Worm (Caenorhabditis elegans): ENCODE measurements around the gene K07F5.15.

Gene K07F5.15

DNA sequence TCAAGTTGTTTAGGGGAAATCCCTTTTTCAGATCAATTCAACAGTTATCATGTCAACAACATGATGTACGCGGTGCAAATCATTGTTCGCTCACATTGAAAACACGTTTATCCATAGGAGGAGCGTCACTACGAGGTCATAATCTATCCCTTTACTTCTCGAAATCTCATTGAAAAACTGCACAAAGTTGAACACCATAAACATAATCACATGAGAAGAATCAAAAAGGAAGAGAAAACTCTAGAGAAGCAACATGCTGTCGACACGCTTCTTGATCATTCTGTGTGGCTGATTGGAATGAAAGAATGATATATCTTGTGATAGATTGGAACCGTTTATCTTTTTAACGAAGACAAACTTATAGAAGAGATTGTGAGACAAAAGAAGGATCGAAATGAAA is 3.0 kb downstream of the K07F5.15 start (continued):
- TF ChIP-seq hrde-1 (tag; optimal IDR thresholded peaks at IDR 0.05; ENCODE audit: borderline replicate concordance) (no peak), let-526 (GFP tag; IDR thresholded peaks at IDR 0.05) (no peak), F57A8.1 (GFP tag; optimal IDR thresholded peaks at IDR 0.05) (no peak), gei-17 (GFP tag; optimal IDR thresholded peaks at IDR 0.05) (no peak), bed-1 (GFP tag; IDR thresholded peaks at IDR 0.05) (no peak), F22D6.2 (tag; optimal IDR thresholded peaks at IDR 0.05) (peak; percentile 70), F52B5.7 (tag; optimal IDR thresholded peaks at IDR 0.05) (no peak), B0019.2 (GFP tag; conservative IDR thresholded peaks at IDR 0.05) (no peak), ccch-3 (GFP tag; optimal IDR thresholded peaks at IDR 0.05) (no peak), hmg-1.2 (GFP tag; IDR thresholded peaks at IDR 0.05) (no peak), ztf-3 (GFP tag; optimal IDR thresholded peaks at IDR 0.05) (no peak), ZK185.1 (tag; optimal IDR thresholded peaks at IDR 0.05; ENCODE audit: poor library complexity, severe bottlenecking) (no peak), nhr-120 (GFP tag; IDR thresholded peaks at IDR 0.05) (no peak), cebp-2 (GFP tag; IDR thresholded peaks at IDR 0.05) (no peak), ztf-26 (tag; optimal IDR thresholded peaks at IDR 0.05) (peak; percentile 84), let-607 (tag; optimal IDR thresholded peaks at IDR 0.05) (peak in 1 of 2 experiments; percentile 8), die-1 (tag; optimal IDR thresholded peaks at IDR 0.05) (peak; percentile 55), ekl-4 (GFP tag; IDR thresholded peaks at IDR 0.05) (no peak), ceh-91 (GFP tag; IDR thresholded peaks at IDR 0.05) (no peak), mcd-1 (GFP tag; IDR thresholded peaks at IDR 0.05) (no peak), F57C9.4 (tag; optimal IDR thresholded peaks at IDR 0.05) (no peak), ztf-22 (GFP tag; optimal IDR thresholded peaks at IDR 0.05) (no peak), snpc-4 (GFP tag; optimal IDR thresholded peaks at IDR 0.05) (no peak), snpc-4 (tag; optimal IDR thresholded peaks at IDR 0.05) (no peak), snpc-1.3 (tag; optimal IDR thresholded peaks at IDR 0.05; ENCODE audit: insufficient read depth) (no peak), tbp1 (GFP tag; optimal IDR thresholded peaks at IDR 0.05) (peak; percentile 3), ceh-58 (GFP tag; IDR thresholded peaks at IDR 0.05) (no peak), nfya-1 (tag; optimal IDR thresholded peaks at IDR 0.05; ENCODE audit: borderline replicate concordance, insufficient read depth) (no peak), lin-40 (tag; optimal IDR thresholded peaks at IDR 0.05) (peak; percentile 84), T26A5.8 (tag; optimal IDR thresholded peaks at IDR 0.05) (no peak), lsl-1 (GFP tag; optimal IDR thresholded peaks at IDR 0.05) (no peak), chd-7 (tag; optimal IDR thresholded peaks at IDR 0.05) (peak; percentile 26), B0035.1 (tag; optimal IDR thresholded peaks at IDR 0.05) (no peak), pbrm-1 (GFP tag; IDR thresholded peaks at IDR 0.05) (no peak), ceh-79 (tag; optimal IDR thresholded peaks at IDR 0.05) (no peak), ets-4 (GFP tag; optimal IDR thresholded peaks at IDR 0.05) (no peak), akir-1 (GFP tag; optimal IDR thresholded peaks at IDR 0.05) (no peak), atf-7 (tag; optimal IDR thresholded peaks at IDR 0.05) (no peak), zim-3 (tag; optimal IDR thresholded peaks at IDR 0.05) (no peak), egl-44 (GFP tag; IDR thresholded peaks at IDR 0.05) (no peak), egrh-3 (GFP tag; IDR thresholded peaks at IDR 0.05) (no peak), repo-1 (tag; optimal IDR thresholded peaks at IDR 0.05) (no peak), ztf-25 (GFP tag; IDR thresholded peaks at IDR 0.05) (no peak)
